Worm (Caenorhabditis elegans) whole organism, early embryonic: Measurements from ENCODE around the gene F53F1.6.

Source experiments
- ama-1 ChIP-seq: fragments of 150-350 bp; optimal IDR thresholded peaks from 2 replicates; lab custom pipeline; 2014
- tra-4 ChIP-seq: sonication (generic microtip); optimal IDR thresholded peaks from 2 replicates; lab custom pipeline; 2017; ENCODE audit warnings: missing genetic modification characterization, missing compliant biosample characterization

DNA sequence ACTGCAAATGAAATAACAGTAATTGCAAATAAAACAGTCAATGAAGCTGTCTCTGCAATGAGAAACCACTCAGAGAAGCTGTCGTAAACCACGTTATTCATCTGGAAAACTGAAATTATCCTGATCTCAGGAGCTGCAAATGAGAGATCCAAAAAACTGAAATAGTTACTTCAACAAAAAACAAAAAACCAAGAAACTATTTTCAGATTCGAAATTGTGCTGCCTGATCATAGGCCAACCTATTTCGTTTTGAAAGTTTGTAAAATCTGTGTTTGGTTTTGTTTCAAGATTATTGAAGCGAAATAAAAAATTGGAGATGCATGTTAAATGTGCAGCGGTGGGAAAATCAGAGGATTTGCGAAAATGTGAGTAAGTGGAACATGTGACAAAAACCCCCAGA lies 3.2 kb upstream of the F53F1.6 start, which contains the start of gene srv-8:
- no peak for TF ChIP-seq tra-4 (tag; lab: Kevin White, UChicago)
- TF ChIP-seq ama-1 (lab: Kevin White, UChicago): no peak
